Fruit fly (Drosophila melanogaster): ENCODE measurements around the gene Syx17.

Syx17 gene

dm6 chr3L:4406653-4407257, 3.5 kb downstream of the Syx17 start, which contains the start of gene TP53INP (continued):
- TF ChIP-seq Trl (optimal IDR thresholded peaks at IDR 0.05) (peak; percentile 52 to 59), Trl (GFP tag; optimal IDR thresholded peaks at IDR 0.05) (peak; percentile 75), CG6854 (GFP tag; optimal IDR thresholded peaks at IDR 0.05) (peak; percentile 61), Hsf (GFP tag; optimal IDR thresholded peaks at IDR 0.05) (peak; percentile 86), hb (GFP tag; IDR thresholded peaks at IDR 0.05; ENCODE audit: partially characterized antibody) (no peak), ara (GFP tag; IDR thresholded peaks at IDR 0.05) (no peak), CG7745 (tag; optimal IDR thresholded peaks at IDR 0.05) (no peak), phol (tag; optimal IDR thresholded peaks at IDR 0.05) (peak; percentile 94), pfk (GFP tag; optimal IDR thresholded peaks at IDR 0.05) (no peak), gro (GFP tag; optimal IDR thresholded peaks at IDR 0.05) (peak; percentile 84), ab (GFP tag; optimal IDR thresholded peaks at IDR 0.05) (no peak), Mrtf (GFP tag; IDR thresholded peaks at IDR 0.05) (no peak; the same call in 2 of the 3 replicates), CG10366 (GFP tag; IDR thresholded peaks at IDR 0.05) (peak; percentile 51), CG1024 (GFP tag; IDR thresholded peaks at IDR 0.05) (0 out of 2 replicates have a peak, but pooled peaks have one; percentile 15), CG14667 (GFP tag; IDR thresholded peaks at IDR 0.05) (peak; percentile 37; the same call in 1 of the 2 replicates), CG33213 (GFP tag; optimal IDR thresholded peaks at IDR 0.05) (peak; percentile 29), Ets65A (GFP tag) (peak; percentile 91), Hr51 (GFP tag; optimal IDR thresholded peaks at IDR 0.05) (peak; percentile 62 to 94), luna (GFP tag; optimal IDR thresholded peaks at IDR 0.05) (no peak), Sox100B (GFP tag; optimal IDR thresholded peaks at IDR 0.05) (peak; percentile 93), HLH54F (GFP tag; optimal IDR thresholded peaks at IDR 0.05) (peak; percentile 68), cas (GFP tag; IDR thresholded peaks at IDR 0.05) (no peak), crol (GFP tag; IDR thresholded peaks at IDR 0.05) (0 out of 2 replicates have a peak, but pooled peaks have one; percentile 31), CG8359 (GFP tag; optimal IDR thresholded peaks at IDR 0.05; ENCODE audit: borderline replicate concordance) (peak; percentile 71), Oaz (GFP tag; IDR thresholded peaks at IDR 0.05) (peak; percentile 40; the same call in 1 of the 2 replicates), CG10274 (GFP tag; optimal IDR thresholded peaks at IDR 0.05) (peak; percentile 64), CG15011 (GFP tag; optimal IDR thresholded peaks at IDR 0.05) (peak; percentile 80), knrl (GFP tag; IDR thresholded peaks at IDR 0.05; ENCODE audit: partially characterized antibody) (no peak), CG1233 (GFP tag; optimal IDR thresholded peaks at IDR 0.05) (peak; percentile 79), chif (GFP tag; optimal IDR thresholded peaks at IDR 0.05) (peak; percentile 64 to 77), twi (tag; optimal IDR thresholded peaks at IDR 0.05) (peak; percentile 76), CG7987 (GFP tag; optimal IDR thresholded peaks at IDR 0.05) (peak; percentile 47), ERR (GFP tag; optimal IDR thresholded peaks at IDR 0.05) (peak; percentile 17), Six4 (GFP tag; optimal IDR thresholded peaks at IDR 0.05) (peak; percentile 63), CG3407 (GFP tag; optimal IDR thresholded peaks at IDR 0.05) (peak; percentile 85), CG7839 (tag; optimal IDR thresholded peaks at IDR 0.05) (peak; percentile 93), Abd-B (GFP tag; optimal IDR thresholded peaks at IDR 0.05) (peak; percentile 88), CG8388 (GFP tag; optimal IDR thresholded peaks at IDR 0.05) (peak; percentile 89), CG2875 (GFP tag; optimal IDR thresholded peaks at IDR 0.05) (peak; percentile 80), tup (GFP tag; optimal IDR thresholded peaks at IDR 0.05) (peak; percentile 31), grn (GFP tag; optimal IDR thresholded peaks at IDR 0.05) (peak; percentile 19), toy (GFP tag; IDR thresholded peaks at IDR 0.05) (no peak), crp (GFP tag; optimal IDR thresholded peaks at IDR 0.05) (peak in 1 of 2 experiments; percentile 74), CG4707 (GFP tag; optimal IDR thresholded peaks at IDR 0.05) (peak; percentile 63), CG17361 (GFP tag; IDR thresholded peaks at IDR 0.05) (peak; percentile 96), Oli (tag; optimal IDR thresholded peaks at IDR 0.05) (peak; percentile 95), zen (tag; optimal IDR thresholded peaks at IDR 0.05) (peak; percentile 76), stc (GFP tag; IDR thresholded peaks at IDR 0.05) (peak; percentile 66), gt (GFP tag; IDR thresholded peaks at IDR 0.05) (peak; percentile 33; the same call in 1 of the 2 replicates)
